Worm (Caenorhabditis elegans) whole organism, L1 larva: ENCODE measurements around the gene srw-103.

Source experiments
- C04F5.9 ChIP-seq: sonication (generic microtip); optimal IDR thresholded peaks from 2 replicates; lab custom pipeline; 2016; ENCODE audit warnings: missing genetic modification characterization, missing compliant biosample characterization
- C16A3.4 ChIP-seq: fragments of 150-350 bp; optimal IDR thresholded peaks from 2 replicates; lab custom pipeline; 2014; ENCODE audit warnings: missing biosample characterization, missing genetic modification characterization
- F16B12.6 ChIP-seq: fragments of 150-350 bp; optimal IDR thresholded peaks from 2 replicates; lab custom pipeline; 2014; ENCODE audit warnings: missing biosample characterization, missing genetic modification characterization
- Y116A8C.19 ChIP-seq: sonication (generic microtip); optimal IDR thresholded peaks from 2 replicates; lab custom pipeline; 2016; ENCODE audit warnings: missing compliant biosample characterization, missing genetic modification characterization, borderline replicate concordance
- alr-1 ChIP-seq: fragments of 200-800 bp; sonication (Bioruptor generic); optimal IDR thresholded peaks from 2 replicates; lab custom pipeline; 2018; ENCODE audit warnings: borderline replicate concordance, mild to moderate bottlenecking, missing genetic modification characterization, missing compliant biosample characterization
- aly-2 ChIP-seq: fragments of 150-350 bp; optimal IDR thresholded peaks from 2 replicates; lab custom pipeline; 2014; ENCODE audit warnings: missing biosample characterization, missing genetic modification characterization
- blmp-1 ChIP-seq: fragments of 150-350 bp; optimal IDR thresholded peaks from 2 replicates; lab custom pipeline; 2014; ENCODE audit warnings: missing biosample characterization, missing genetic modification characterization
- ceh-63 ChIP-seq: fragments of 200-800 bp; sonication (Bioruptor generic); optimal IDR thresholded peaks from 2 replicates; lab custom pipeline; 2018; ENCODE audit warnings: mild to moderate bottlenecking, missing genetic modification characterization, missing compliant biosample characterization
- ceh-8 ChIP-seq: fragments of 200-800 bp; sonication (Bioruptor generic); optimal IDR thresholded peaks from 2 replicates; lab custom pipeline; 2018; ENCODE audit warnings: mild to moderate bottlenecking, missing genetic modification characterization, moderate library complexity, missing compliant biosample characterization
- ceh-90 ChIP-seq: sonication (generic microtip); optimal IDR thresholded peaks from 2 replicates; lab custom pipeline; 2016; ENCODE audit warnings: missing genetic modification characterization, missing compliant biosample characterization
- dpl-1 ChIP-seq, 3 experiments: fragments of 150-350 bp in 2 of 3; sonication (generic microtip) in 1 of 3; optimal IDR thresholded peaks; 2 replicates each; lab custom pipeline; 2014 to 2017; ENCODE audit warnings: missing biosample characterization in 3 of 3, missing genetic modification characterization in 3 of 3, missing genetic modification reagents in 3 of 3
- efl-1 ChIP-seq, 4 experiments: fragments of 150-350 bp; optimal IDR thresholded peaks in 3 of 4; peaks in 1 of 4; 1 replicate in 1 of 4; 2 replicates in 3 of 4; lab custom pipeline; 2014; ENCODE audit warnings: missing biosample characterization in 2 of 4, missing genetic modification characterization in 2 of 4, missing genetic modification reagents in 2 of 4
- efl-3 ChIP-seq: fragments of 200-800 bp; sonication (Bioruptor generic); optimal IDR thresholded peaks from 2 replicates; lab custom pipeline; 2018; ENCODE audit warnings: mild to moderate bottlenecking, missing genetic modification characterization, missing compliant biosample characterization
- egl-27 ChIP-seq, 2 experiments: fragments of 150-350 bp in 1 of 2; sonication (generic microtip); optimal IDR thresholded peaks; 3 replicates each; lab custom pipeline; 2017 to 2018; ENCODE audit warnings: missing biosample characterization in 2 of 2, missing genetic modification characterization in 2 of 2, missing genetic modification reagents in 2 of 2
- ets-5 ChIP-seq: fragments of 200-800 bp; sonication (Bioruptor generic); IDR thresholded peaks from 2 replicates; pipeline ENCODE4 v1.3.6; 2022; ENCODE audit warnings: missing genetic modification characterization, missing compliant biosample characterization
- fkh-4 ChIP-seq: sonication (generic microtip); optimal IDR thresholded peaks from 2 replicates; lab custom pipeline; 2016; ENCODE audit warnings: missing compliant biosample characterization, missing genetic modification characterization, borderline replicate concordance
- fos-1 ChIP-seq: fragments of 150-350 bp; optimal IDR thresholded peaks from 2 replicates; lab custom pipeline; 2014; ENCODE audit warnings: missing biosample characterization, missing genetic modification characterization
- hlh-17 ChIP-seq: fragments of 200-800 bp; sonication (Bioruptor generic); optimal IDR thresholded peaks from 2 replicates; lab custom pipeline; 2018; ENCODE audit warnings: missing genetic modification characterization, mild to moderate bottlenecking, missing compliant biosample characterization, moderate library complexity, borderline replicate concordance
- hlh-4 ChIP-seq: sonication (generic microtip); optimal IDR thresholded peaks from 2 replicates; lab custom pipeline; 2016; ENCODE audit warnings: mild to moderate bottlenecking, missing genetic modification characterization, missing compliant biosample characterization
- isw-1 ChIP-seq: fragments of 200-800 bp; sonication (Bioruptor generic); IDR thresholded peaks from 2 replicates; pipeline ENCODE4 v1.3.6; 2022; ENCODE audit warnings: missing genetic modification characterization, missing compliant biosample characterization
- lin-13 ChIP-seq: fragments of 150-350 bp; optimal IDR thresholded peaks from 2 replicates; lab custom pipeline; 2014; ENCODE audit warnings: missing biosample characterization, missing genetic modification reagents, missing genetic modification characterization
- lin-14 ChIP-seq: fragments of 200-800 bp; sonication (Bioruptor generic); optimal IDR thresholded peaks from 2 replicates; lab custom pipeline; 2018; ENCODE audit warnings: mild to moderate bottlenecking, missing genetic modification characterization, moderate library complexity, missing compliant biosample characterization
- lin-15B ChIP-seq: fragments of 150-350 bp; sonication (generic microtip); optimal IDR thresholded peaks from 3 replicates; lab custom pipeline; 2014; ENCODE audit warnings: missing biosample characterization, missing genetic modification characterization
- lin-39 ChIP-seq: fragments of 150-350 bp; optimal IDR thresholded peaks from 2 replicates; lab custom pipeline; 2014; ENCODE audit warnings: missing biosample characterization, missing genetic modification reagents, missing genetic modification characterization
- mab-9 ChIP-seq: fragments of 200-800 bp; sonication (Bioruptor generic); IDR thresholded peaks from 2 replicates; pipeline ENCODE4 v1.3.6; 2022; ENCODE audit warnings: missing genetic modification reagents, missing genetic modification characterization, missing compliant biosample characterization
- mep-1 ChIP-seq: fragments of 150-350 bp; optimal IDR thresholded peaks from 2 replicates; lab custom pipeline; 2014; ENCODE audit warnings: missing biosample characterization, missing genetic modification characterization
- nhr-11 ChIP-seq: fragments of 150-350 bp; optimal IDR thresholded peaks from 2 replicates; lab custom pipeline; 2014; ENCODE audit warnings: missing biosample characterization, missing genetic modification characterization
- nhr-12 ChIP-seq: sonication (generic microtip); optimal IDR thresholded peaks from 2 replicates; lab custom pipeline; 2017; ENCODE audit warnings: missing biosample characterization, missing genetic modification characterization
- nhr-20 ChIP-seq: sonication (generic microtip); optimal IDR thresholded peaks from 2 replicates; lab custom pipeline; 2016; ENCODE audit warnings: mild to moderate bottlenecking, missing genetic modification characterization, missing compliant biosample characterization
- nhr-237 ChIP-seq: fragments of 150-350 bp; optimal IDR thresholded peaks from 2 replicates; lab custom pipeline; 2014; ENCODE audit warnings: missing biosample characterization, missing genetic modification characterization
- nhr-47 ChIP-seq: sonication (generic microtip); optimal IDR thresholded peaks from 2 replicates; lab custom pipeline; 2016; ENCODE audit warnings: mild to moderate bottlenecking, missing genetic modification characterization, moderate library complexity, missing compliant biosample characterization
- nhr-71 ChIP-seq: sonication (generic microtip); optimal IDR thresholded peaks from 2 replicates; lab custom pipeline; 2016; ENCODE audit warnings: mild to moderate bottlenecking, missing genetic modification characterization, moderate library complexity, missing compliant biosample characterization
- nhr-76 ChIP-seq: sonication (generic microtip); optimal IDR thresholded peaks from 2 replicates; lab custom pipeline; 2017; ENCODE audit warnings: missing biosample characterization, missing genetic modification characterization
- pag-3 ChIP-seq: sonication (generic microtip); optimal IDR thresholded peaks from 2 replicates; lab custom pipeline; 2017; ENCODE audit warnings: missing genetic modification characterization, mild to moderate bottlenecking, missing compliant biosample characterization, antibody characterized with exemption, borderline replicate concordance; ENCODE audit not compliant: insufficient read depth
- pqm-1 ChIP-seq: sonication (generic microtip); optimal IDR thresholded peaks from 3 replicates; lab custom pipeline; 2017; ENCODE audit warnings: missing biosample characterization, missing genetic modification characterization
- snu-23 ChIP-seq: sonication (generic microtip); optimal IDR thresholded peaks from 2 replicates; lab custom pipeline; 2016; ENCODE audit warnings: missing genetic modification characterization, missing compliant biosample characterization
- sup-37 ChIP-seq: fragments of 200-800 bp; sonication (Bioruptor generic); optimal IDR thresholded peaks from 2 replicates; lab custom pipeline; 2018; ENCODE audit warnings: mild to moderate bottlenecking, missing genetic modification characterization, missing compliant biosample characterization
- tbx-2 ChIP-seq: sonication (generic microtip); optimal IDR thresholded peaks from 2 replicates; lab custom pipeline; 2016; ENCODE audit warnings: missing genetic modification characterization, missing compliant biosample characterization
- tlp-1 ChIP-seq: fragments of 150-350 bp; optimal IDR thresholded peaks from 2 replicates; lab custom pipeline; 2014; ENCODE audit warnings: missing biosample characterization, missing genetic modification characterization
- unc-86 ChIP-seq: sonication (generic microtip); optimal IDR thresholded peaks from 2 replicates; lab custom pipeline; 2016; ENCODE audit warnings: missing genetic modification characterization, missing compliant biosample characterization
- vab-15 ChIP-seq: sonication (generic microtip); optimal IDR thresholded peaks from 2 replicates; lab custom pipeline; 2017; ENCODE audit warnings: missing genotype, mild to moderate bottlenecking, missing genetic modification characterization, missing compliant biosample characterization
- zag-1 ChIP-seq: fragments of 150-350 bp; optimal IDR thresholded peaks from 2 replicates; lab custom pipeline; 2014; ENCODE audit warnings: missing biosample characterization, missing genetic modification characterization
- zip-4 ChIP-seq: fragments of 200-800 bp; sonication (Bioruptor generic); optimal IDR thresholded peaks from 2 replicates; lab custom pipeline; 2018; ENCODE audit warnings: mild to moderate bottlenecking, missing genetic modification characterization, moderate library complexity, missing compliant biosample characterization

srw-103 gene

ce11 chrV:1731918-1732317, 14.9 kb downstream of the srw-103 start, which contains the start of gene gst-21:
Gene gst-21 (minus strand): TSS chrV:1732018.
- TF ChIP-seq nhr-12 (tag; lab: Kevin White, UChicago) (no peak), snu-23 (no peak), nhr-20 (tag; lab: Kevin White, UChicago) (peak; percentile 29)

- TF ChIP-seq mab-9 (GFP tag; lab: Robert Waterston, UW) (no peak), lin-14 (GFP tag; lab: Kevin White, UChicago) (no peak), efl-3 (GFP tag; lab: Kevin White, UChicago) (no peak), nhr-237 (tag; lab: Kevin White, UChicago) (no peak), nhr-47 (tag; lab: Kevin White, UChicago) (no peak), egl-27 (tag; optimal IDR thresholded peaks at IDR 0.05; lab: Kevin White, UChicago) (no peak), hlh-4 (no peak), dpl-1 (GFP tag; optimal IDR thresholded peaks at IDR 0.05; lab: Kevin White, UChicago) (no peak), ceh-63 (GFP tag; lab: Kevin White, UChicago) (no peak), zag-1 (no peak), nhr-76 (tag; lab: Kevin White, UChicago) (no peak), unc-86 (no peak), alr-1 (tag; lab: Kevin White, UChicago) (no peak), pag-3 (no peak), Y116A8C.19 (tag; lab: Kevin White, UChicago) (no peak)
These were observed 17.6 kb downstream of the srw-103 start, which contains the start of gene str-160 for ce11 chrV:1734569-1734968. Gene str-160 (plus strand): TSS chrV:1734869.

ce11 chrV:1741074-1741473, 24.1 kb downstream of the srw-103 start, which contains the start of gene srab-25:
Gene srab-25 (minus strand): TSS chrV:1741174.
- no peak for TF ChIP-seq nhr-71
- TF ChIP-seq unc-86 = no peak
- TF ChIP-seq ceh-8 (GFP tag; lab: Kevin White, UChicago) = no peak
- TF ChIP-seq ceh-63 (GFP tag; lab: Kevin White, UChicago) = no peak
- no peak for TF ChIP-seq lin-15B
- TF ChIP-seq Y116A8C.19 (tag; lab: Kevin White, UChicago) = no peak
- TF ChIP-seq nhr-47 (tag; lab: Kevin White, UChicago) = no peak
- TF ChIP-seq efl-1 (optimal IDR thresholded peaks at IDR 0.05; lab: Kevin White, UChicago) = no peak
- TF ChIP-seq efl-1 (GFP tag; optimal IDR thresholded peaks at IDR 0.05 in 1 of 2; lab: Kevin White, UChicago) = no peak
- TF ChIP-seq C16A3.4 (tag; lab: Kevin White, UChicago) = no peak
- TF ChIP-seq blmp-1 (tag; lab: Kevin White, UChicago) = no peak
- no peak for TF ChIP-seq fkh-4 (tag; lab: Kevin White, UChicago)

- TF ChIP-seq efl-1 (optimal IDR thresholded peaks at IDR 0.05; lab: Kevin White, UChicago) = peak; percentile 72 to 82
- TF ChIP-seq efl-1 (GFP tag; optimal IDR thresholded peaks at IDR 0.05 in 1 of 2; lab: Kevin White, UChicago) = peak; percentile 43 to 64
- no peak for TF ChIP-seq vab-15
- TF ChIP-seq snu-23 = peak; percentile 84
- TF ChIP-seq ceh-90 = no peak
- no peak for TF ChIP-seq pag-3
- no peak for TF ChIP-seq tlp-1 (tag; lab: Kevin White, UChicago)
- TF ChIP-seq aly-2 (tag; lab: Kevin White, UChicago) = no peak
- peak; percentile 61 for TF ChIP-seq mep-1 (tag; lab: Kevin White, UChicago)
- no peak for TF ChIP-seq ceh-63 (GFP tag; lab: Kevin White, UChicago)
- TF ChIP-seq lin-13 (GFP tag; lab: Kevin White, UChicago) = no peak
- TF ChIP-seq Y116A8C.19 (tag; lab: Kevin White, UChicago) = no peak
- TF ChIP-seq sup-37 (GFP tag; lab: Kevin White, UChicago) = no peak
- no peak for TF ChIP-seq fkh-4 (tag; lab: Kevin White, UChicago)
- TF ChIP-seq tbx-2 = peak; percentile 67
- TF ChIP-seq C04F5.9 (tag; lab: Kevin White, UChicago) = no peak
- TF ChIP-seq zip-4 = no peak
- TF ChIP-seq nhr-76 (tag; lab: Kevin White, UChicago) = no peak
- peak; percentile 35 for TF ChIP-seq nhr-11 (tag; lab: Kevin White, UChicago)
- no peak for TF ChIP-seq pqm-1
- no peak for TF ChIP-seq hlh-17 (GFP tag; lab: Kevin White, UChicago)
- no peak for TF ChIP-seq lin-14 (GFP tag; lab: Kevin White, UChicago)
- no peak for TF ChIP-seq isw-1 (GFP tag; lab: Robert Waterston, UW)
- no peak for TF ChIP-seq lin-39 (tag; lab: Kevin White, UChicago)
- no peak for TF ChIP-seq F16B12.6 (tag; lab: Kevin White, UChicago)
- no peak for TF ChIP-seq ets-5
- peak; percentile 92 for TF ChIP-seq blmp-1 (tag; lab: Kevin White, UChicago)
- TF ChIP-seq nhr-237 (tag; lab: Kevin White, UChicago) = peak; percentile 49
- peak; percentile 38 for TF ChIP-seq fos-1 (tag; lab: Kevin White, UChicago)
These were observed 26.3 kb downstream of the srw-103 start, which contains the start of gene nhr-256 for ce11 chrV:1743205-1743870. Gene nhr-256 (plus strand): TSS chrV:1743771.
